Worm (Caenorhabditis elegans) whole organism, L4 larva: ENCODE results near the gene F38B6.8.

Source experiments
- Y75B8A.6 ChIP-seq: fragments of 200-800 bp; sonication (Bioruptor generic); IDR thresholded peaks from 2 replicates; pipeline ENCODE4 v1.3.6; 2022; ENCODE audit warnings: missing genetic modification reagents, missing genetic modification characterization, missing compliant biosample characterization
- ces-1 ChIP-seq: fragments of 150-350 bp; sonication (generic microtip); optimal IDR thresholded peaks from 4 replicates; lab custom pipeline; 2014; ENCODE audit warnings: missing biosample characterization, missing genetic modification reagents, missing genetic modification characterization
- fkh-10 ChIP-seq: fragments of 150-350 bp; optimal IDR thresholded peaks from 2 replicates; lab custom pipeline; 2014; ENCODE audit warnings: missing biosample characterization, missing genetic modification reagents, missing genetic modification characterization
- jun-1 ChIP-seq: fragments of 150-350 bp; optimal IDR thresholded peaks from 2 replicates; lab custom pipeline; 2014; ENCODE audit warnings: missing biosample characterization, missing genetic modification reagents, missing genetic modification characterization

DNA sequence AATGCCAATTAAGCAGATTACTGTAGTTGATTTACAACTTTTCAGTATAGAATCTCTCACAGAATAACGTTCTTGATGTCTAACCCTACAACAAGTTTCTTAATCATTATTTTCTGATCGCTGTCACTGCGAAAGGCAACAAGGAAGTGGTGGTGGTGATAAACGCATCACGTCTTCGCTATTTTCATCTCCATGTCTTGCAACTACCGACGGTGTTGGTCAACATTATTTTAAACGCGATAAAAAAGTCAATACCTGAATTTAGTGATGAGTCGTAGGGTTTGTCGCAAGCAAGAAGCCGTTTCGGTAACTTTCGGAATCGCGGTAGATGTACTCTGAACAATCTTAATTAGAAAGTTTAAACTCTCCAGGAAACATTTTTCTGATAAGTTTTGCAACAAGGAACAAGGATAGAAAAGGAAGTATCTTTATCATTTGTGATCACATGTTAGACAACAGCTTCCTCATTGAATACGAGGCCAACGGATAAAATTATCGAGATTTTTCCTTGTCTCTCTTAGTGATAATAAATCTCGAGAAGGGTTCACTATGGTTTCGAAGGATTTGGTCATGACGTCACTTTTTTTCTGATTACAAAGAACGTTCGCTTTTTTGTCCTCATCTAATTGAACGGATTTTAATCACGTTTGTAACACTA, 18.7 kb downstream of the F38B6.8 start:
- TF ChIP-seq Y75B8A.6 (GFP tag; lab: Robert Waterston, UW) (no peak), fkh-10 (GFP tag; lab: Kevin White, UChicago) (no peak), ces-1 (GFP tag; lab: Kevin White, UChicago) (no peak), jun-1 (tag; lab: Kevin White, UChicago) (no peak)
